Fruit fly (Drosophila melanogaster) S2 (cell line): ENCODE measurements around the gene CG34313.

Source experiments
- CG8478 ChIP-seq: fragments of >200 bp; optimal IDR thresholded peaks from 2 replicates; lab custom pipeline; 2018
- CTCF ChIP-seq, 2 experiments: fragments of >200 bp; optimal IDR thresholded peaks; 2 replicates each; lab custom pipeline; 2018

dm6 chr2L:16847948-16848347 is 31.4 kb upstream of the CG34313 start:
- no peak for TF ChIP-seq CG8478 (lab: Kevin White, UChicago)
- no peak for TF ChIP-seq CTCF (optimal IDR thresholded peaks at IDR 0.05; lab: Kevin White, UChicago)
